Worm (Caenorhabditis elegans): ENCODE measurements around the gene K08E4.8.

DNA sequence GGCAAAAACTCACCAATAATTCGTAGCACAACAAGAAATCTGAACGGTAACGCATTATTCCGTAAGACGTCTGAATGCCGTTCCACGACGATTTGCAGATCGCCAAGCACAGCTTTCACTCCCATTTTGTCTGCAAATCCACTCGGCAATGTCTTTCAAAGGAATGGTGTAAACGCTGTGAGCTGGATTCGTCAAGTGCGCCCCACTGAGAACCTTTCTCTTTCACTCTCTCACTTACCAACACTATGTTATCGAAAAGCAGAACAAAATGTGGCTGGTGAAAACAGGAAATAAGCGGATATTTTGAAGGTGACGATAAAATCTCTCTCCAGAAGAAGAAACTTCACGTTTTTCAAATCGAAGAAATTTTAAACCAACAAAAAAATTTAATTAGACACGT, 27.8 kb upstream of the K08E4.8 start:
- TF ChIP-seq dmd-4 (tag; optimal IDR thresholded peaks at IDR 0.05; ENCODE audit: borderline replicate concordance) (no peak), tbx-2 (tag; optimal IDR thresholded peaks at IDR 0.05) (no peak), dve-1 (tag; optimal IDR thresholded peaks at IDR 0.05) (no peak), rnt-1 (tag; optimal IDR thresholded peaks at IDR 0.05) (no peak), unc-55 (GFP tag; optimal IDR thresholded peaks at IDR 0.05) (no peak), pha-4 (tag; optimal IDR thresholded peaks at IDR 0.05) (no peak), nfya-1 (tag; optimal IDR thresholded peaks at IDR 0.05) (peak; percentile 52), ama-1 (optimal IDR thresholded peaks at IDR 0.05) (peak; percentile 73), odd-2 (tag; optimal IDR thresholded peaks at IDR 0.05) (no peak), F13H6.1 (tag; optimal IDR thresholded peaks at IDR 0.05) (no peak), elt-2 (tag; optimal IDR thresholded peaks at IDR 0.05) (no peak), C38D4.7 (GFP tag; optimal IDR thresholded peaks at IDR 0.05) (no peak), fkh-10 (GFP tag; optimal IDR thresholded peaks at IDR 0.05) (no peak), ceh-19 (GFP tag; optimal IDR thresholded peaks at IDR 0.05) (no peak)

All from whole organism, late embryonic.